Worm (Caenorhabditis elegans) whole organism, L3 larva: ENCODE results near the gene K08E5.5.
A peak's percentile ranks its signal among the peaks of the same experiment; 100 is the strongest.

Experiments used
- ama-1 ChIP-seq: fragments of 150-350 bp; optimal IDR thresholded peaks from 2 replicates; lab custom pipeline; 2018
- ceh-9 ChIP-seq: sonication (generic microtip); optimal IDR thresholded peaks from 2 replicates; lab custom pipeline; 2018; ENCODE audit warnings: missing biosample characterization, missing genetic modification characterization
- fkh-10 ChIP-seq: sonication (generic microtip); optimal IDR thresholded peaks from 2 replicates; lab custom pipeline; 2017; ENCODE audit warnings: missing biosample characterization, missing genetic modification reagents, missing genetic modification characterization
- lsy-12 ChIP-seq: sonication (generic microtip); optimal IDR thresholded peaks from 2 replicates; lab custom pipeline; 2016; ENCODE audit warnings: mild to moderate bottlenecking, missing genetic modification characterization, missing compliant biosample characterization
- nhr-77 ChIP-seq: fragments of 150-350 bp; optimal IDR thresholded peaks from 2 replicates; lab custom pipeline; 2014; ENCODE audit warnings: missing biosample characterization, missing genetic modification characterization
- pqm-1 ChIP-seq: fragments of 150-350 bp; optimal IDR thresholded peaks from 2 replicates; lab custom pipeline; 2017; ENCODE audit warnings: missing biosample characterization, missing genetic modification characterization, inconsistent platforms
- skn-1 ChIP-seq: fragments of 150-350 bp; optimal IDR thresholded peaks from 2 replicates; lab custom pipeline; 2014; ENCODE audit warnings: missing biosample characterization, missing genetic modification characterization
- ztf-4 ChIP-seq: fragments of 150-350 bp; optimal IDR thresholded peaks from 2 replicates; lab custom pipeline; 2014; ENCODE audit warnings: missing biosample characterization, missing genetic modification characterization

DNA sequence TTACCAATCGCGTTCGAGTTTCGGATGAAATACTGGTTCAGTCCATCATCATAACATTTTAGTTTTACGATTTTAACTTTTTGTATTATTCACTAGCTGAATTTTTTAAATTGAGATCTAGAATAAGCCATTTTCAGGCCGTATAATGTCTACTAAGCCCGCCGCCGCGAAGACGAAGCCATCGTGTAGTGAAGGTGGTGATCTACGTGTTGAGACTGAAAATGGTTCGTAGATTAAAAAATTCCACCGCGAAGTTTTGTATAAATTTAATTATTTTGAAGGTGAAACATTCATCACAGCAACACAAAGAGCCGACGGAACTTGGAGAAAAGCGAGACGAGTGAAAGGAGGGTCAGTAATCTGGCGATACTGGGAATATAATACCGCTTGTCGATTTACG lies 49.4 kb upstream of the K08E5.5 start, which contains the start of gene T20G5.9:
- no peak for TF ChIP-seq ceh-9
- TF ChIP-seq skn-1: no peak
- peak; percentile 33 for TF ChIP-seq ama-1 (lab: Kevin White, UChicago)
- no peak for TF ChIP-seq ztf-4 (tag; lab: Kevin White, UChicago)
- TF ChIP-seq nhr-77 (tag; lab: Kevin White, UChicago): no peak
- TF ChIP-seq fkh-10 (GFP tag; lab: Kevin White, UChicago): no peak
- TF ChIP-seq pqm-1: no peak
- no peak for TF ChIP-seq lsy-12
